Fruit fly (Drosophila melanogaster) whole organism: ENCODE measurements around the gene CG4374.

Experiments used
- pan ChIP-seq: fragments of >200 bp; optimal IDR thresholded peaks from 2 replicates; lab custom pipeline; 2017
- usp ChIP-seq: fragments of >200 bp; optimal IDR thresholded peaks from 2 replicates; lab custom pipeline; 2017; ENCODE audit warnings: missing biosample characterization, missing genetic modification characterization, mixed read lengths

DNA sequence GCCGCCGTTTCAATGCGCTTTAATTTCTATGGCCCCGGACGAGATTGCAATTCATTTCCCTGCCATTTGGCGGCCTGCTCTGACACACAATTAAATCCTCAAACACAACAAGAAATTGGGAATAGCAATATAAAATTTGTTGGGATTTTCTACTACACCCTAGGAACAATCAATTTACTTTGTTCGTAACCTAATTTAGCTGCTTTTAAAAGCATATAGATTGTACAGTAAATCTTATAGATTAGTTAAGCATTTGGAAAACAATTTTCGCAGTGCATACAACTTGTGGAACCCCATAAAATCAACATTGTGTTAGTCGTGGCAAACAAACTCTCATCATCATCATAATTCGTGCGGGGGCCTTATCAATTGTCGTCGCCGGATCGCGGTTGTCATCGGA, 4.0 kb upstream of the CG4374 start:
- no peak for TF ChIP-seq usp (GFP tag; lab: Kevin White, UChicago)
- no peak for TF ChIP-seq pan (lab: Kevin White, UChicago)
